Fruit fly (Drosophila melanogaster): ENCODE data around the gene CG32295.

The CG32295 gene

dm6 chr3L:2545077-2545453, 18.3 kb upstream of the CG32295 start:
- TF ChIP-seq psq (GFP tag; optimal IDR thresholded peaks at IDR 0.05) = no peak
- no peak for TF ChIP-seq Dfd (GFP tag; optimal IDR thresholded peaks at IDR 0.05)
- TF ChIP-seq Hr78 (GFP tag; optimal IDR thresholded peaks at IDR 0.05) = no peak
- no peak for TF ChIP-seq dmrt93B (GFP tag; optimal IDR thresholded peaks at IDR 0.05)
- TF ChIP-seq fru (GFP tag; optimal IDR thresholded peaks at IDR 0.05) = no peak
- no peak for TF ChIP-seq br (GFP tag; optimal IDR thresholded peaks at IDR 0.05)
- no peak for TF ChIP-seq usp (GFP tag; optimal IDR thresholded peaks at IDR 0.05)
- no peak for TF ChIP-seq rgr (GFP tag; optimal IDR thresholded peaks at IDR 0.05)
- no peak for TF ChIP-seq N (GFP tag; optimal IDR thresholded peaks at IDR 0.05)
- TF ChIP-seq tai (GFP tag; optimal IDR thresholded peaks at IDR 0.05) = no peak
- no peak for TF ChIP-seq CrebA (GFP tag; optimal IDR thresholded peaks at IDR 0.05; ENCODE audit: borderline replicate concordance)
- TF ChIP-seq pan (optimal IDR thresholded peaks at IDR 0.05) = no peak
- TF ChIP-seq Dif (GFP tag; optimal IDR thresholded peaks at IDR 0.05; ENCODE audit: partially characterized antibody) = no peak
- no peak for TF ChIP-seq HLH106 (tag; optimal IDR thresholded peaks at IDR 0.05)
- TF ChIP-seq h (GFP tag; optimal IDR thresholded peaks at IDR 0.05) = no peak
- no peak for TF ChIP-seq Vsx2 (GFP tag; optimal IDR thresholded peaks at IDR 0.05; ENCODE audit: partially characterized antibody)

DNA sequence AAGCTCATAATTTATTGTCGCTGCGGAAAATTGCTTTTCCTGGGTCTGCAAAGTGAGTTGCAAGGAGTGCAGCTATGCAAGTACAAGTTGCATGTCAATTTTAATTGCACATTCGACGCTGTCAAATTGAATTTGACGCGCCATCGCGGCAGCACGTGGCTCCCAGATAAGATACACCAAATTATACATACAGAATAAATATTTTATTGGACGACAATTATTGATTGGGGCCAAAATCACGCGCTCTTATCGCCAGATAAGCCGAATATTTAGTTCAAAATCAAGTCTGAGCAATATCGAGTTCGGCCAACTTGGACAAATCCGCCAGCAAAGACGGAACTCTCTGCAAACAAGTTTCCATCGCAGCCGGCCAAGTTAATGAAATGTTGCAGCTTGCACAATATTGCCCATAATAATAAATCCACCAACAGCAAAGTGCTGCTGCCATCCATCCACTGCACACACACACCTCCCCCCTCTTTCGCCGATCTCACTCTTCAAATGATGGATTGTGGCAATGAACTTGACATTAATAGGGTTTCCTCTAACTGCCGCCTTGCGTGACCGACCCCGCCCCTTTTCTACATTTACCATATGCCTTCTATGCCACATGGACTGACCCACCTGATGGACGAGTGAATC, 17.8 kb upstream of the CG32295 start:
- TF ChIP-seq sv (GFP tag; optimal IDR thresholded peaks at IDR 0.05) (no peak), CG9705 (GFP tag; optimal IDR thresholded peaks at IDR 0.05) (no peak), sage (GFP tag; optimal IDR thresholded peaks at IDR 0.05) (no peak), GATAd (GFP tag; optimal IDR thresholded peaks at IDR 0.05) (no peak), lola (GFP tag; optimal IDR thresholded peaks at IDR 0.05) (no peak), Abd-B (GFP tag; optimal IDR thresholded peaks at IDR 0.05) (no peak), psq (GFP tag; optimal IDR thresholded peaks at IDR 0.05) (no peak), Rel (GFP tag; optimal IDR thresholded peaks at IDR 0.05) (no peak), Rel (tag; optimal IDR thresholded peaks at IDR 0.05) (no peak), usp (GFP tag; optimal IDR thresholded peaks at IDR 0.05) (no peak), Sp1 (GFP tag; optimal IDR thresholded peaks at IDR 0.05) (no peak), rgr (GFP tag; optimal IDR thresholded peaks at IDR 0.05) (no peak), dl (GFP tag; optimal IDR thresholded peaks at IDR 0.05; ENCODE audit: insufficient read depth in 1 of 2, partially characterized antibody in 2 of 2) (no peak), Jra (GFP tag; optimal IDR thresholded peaks at IDR 0.05) (no peak), CrebA (GFP tag; optimal IDR thresholded peaks at IDR 0.05; ENCODE audit: borderline replicate concordance) (no peak), jim (GFP tag; optimal IDR thresholded peaks at IDR 0.05) (no peak), pan (optimal IDR thresholded peaks at IDR 0.05) (no peak), h (GFP tag; optimal IDR thresholded peaks at IDR 0.05) (no peak), Hr78 (GFP tag; optimal IDR thresholded peaks at IDR 0.05) (no peak), fru (GFP tag; optimal IDR thresholded peaks at IDR 0.05) (no peak)

DNA sequence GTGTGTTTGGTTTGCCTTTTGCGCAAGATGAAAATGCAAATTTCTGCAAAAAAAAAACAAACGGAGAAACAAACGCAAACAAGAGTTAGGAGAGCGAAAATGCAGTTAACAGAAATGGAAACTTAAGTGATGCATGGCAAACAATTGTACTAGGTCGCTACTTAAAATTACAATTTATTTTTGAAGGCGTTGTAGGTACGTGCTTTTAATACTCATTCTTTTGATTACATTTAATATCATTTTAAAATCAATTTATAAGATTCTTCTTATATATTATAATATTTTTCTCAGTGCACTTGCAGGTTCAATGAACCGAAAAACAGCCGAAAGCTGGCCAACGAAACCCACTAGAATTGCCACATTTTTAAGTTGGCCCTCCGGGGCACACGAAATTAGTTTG, 14.6 kb upstream of the CG32295 start:
- no peak for TF ChIP-seq brk (GFP tag; optimal IDR thresholded peaks at IDR 0.05)
- TF ChIP-seq sv (GFP tag; optimal IDR thresholded peaks at IDR 0.05) = no peak
- TF ChIP-seq br (GFP tag; optimal IDR thresholded peaks at IDR 0.05) = no peak
- no peak for TF ChIP-seq jim (GFP tag; optimal IDR thresholded peaks at IDR 0.05)
- TF ChIP-seq Dfd (GFP tag; optimal IDR thresholded peaks at IDR 0.05) = no peak
- no peak for TF ChIP-seq ey (GFP tag; optimal IDR thresholded peaks at IDR 0.05)
- no peak for TF ChIP-seq dmrt93B (GFP tag; optimal IDR thresholded peaks at IDR 0.05)
- TF ChIP-seq Hr78 (GFP tag; optimal IDR thresholded peaks at IDR 0.05) = no peak
- no peak for TF ChIP-seq Rel (GFP tag; optimal IDR thresholded peaks at IDR 0.05)
- TF ChIP-seq Rel (tag; optimal IDR thresholded peaks at IDR 0.05) = no peak
- TF ChIP-seq CG32264 (GFP tag; optimal IDR thresholded peaks at IDR 0.05) = no peak
- no peak for TF ChIP-seq rgr (GFP tag; optimal IDR thresholded peaks at IDR 0.05)
- TF ChIP-seq Mio (GFP tag; optimal IDR thresholded peaks at IDR 0.05) = no peak
- TF ChIP-seq Jra (GFP tag; optimal IDR thresholded peaks at IDR 0.05) = no peak
- TF ChIP-seq Hnf4 (GFP tag; optimal IDR thresholded peaks at IDR 0.05) = no peak
- TF ChIP-seq OdsH (GFP tag; optimal IDR thresholded peaks at IDR 0.05) = no peak
- TF ChIP-seq Vsx2 (GFP tag; optimal IDR thresholded peaks at IDR 0.05; ENCODE audit: partially characterized antibody) = no peak
- no peak for TF ChIP-seq dsf (GFP tag; optimal IDR thresholded peaks at IDR 0.05; ENCODE audit: borderline replicate concordance)

Measured in whole organism, wandering third instar larva.